Fruit fly (Drosophila melanogaster): ENCODE results near the gene CG31287.

CG31287 gene

DNA sequence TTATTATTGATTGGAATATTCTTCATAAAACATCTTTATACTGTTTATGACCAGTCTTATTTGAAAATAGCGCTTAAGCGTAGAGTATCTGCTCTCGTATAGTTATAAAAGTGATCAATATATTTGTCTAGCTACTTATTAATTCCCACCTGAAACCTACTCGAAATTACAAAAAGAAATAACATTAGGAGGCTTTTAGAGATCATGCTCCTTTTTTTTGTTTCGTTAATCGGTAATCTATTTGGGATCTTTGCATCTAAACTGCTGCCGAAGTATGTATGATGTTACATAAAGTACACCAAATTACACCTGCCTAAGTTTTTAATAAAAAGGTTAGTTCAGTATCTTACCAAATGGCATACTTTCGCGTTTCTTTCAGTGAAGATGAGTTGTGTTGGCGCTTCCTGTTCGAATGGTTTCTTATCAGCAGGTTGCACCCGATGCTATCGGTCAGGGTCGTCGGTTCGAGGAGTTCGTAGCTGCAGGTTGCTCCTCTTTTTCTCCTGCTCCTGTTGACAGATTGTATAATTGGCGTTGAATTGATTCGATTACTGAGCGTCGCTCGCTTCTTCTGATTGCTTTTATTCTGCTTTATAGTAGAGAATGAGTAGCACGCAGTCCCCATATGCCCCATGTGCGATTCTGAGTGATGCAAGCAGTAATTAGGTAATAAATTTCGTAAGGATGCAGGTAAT is 35.0 kb downstream of the CG31287 start:
- TF ChIP-seq psq (optimal IDR thresholded peaks at IDR 0.05): no peak
- TF ChIP-seq EcR (GFP tag; optimal IDR thresholded peaks at IDR 0.05): peak; percentile 55 to 65
- TF ChIP-seq Dll (optimal IDR thresholded peaks at IDR 0.05): no peak

- TF ChIP-seq usp (GFP tag; optimal IDR thresholded peaks at IDR 0.05) (no peak), CG8478 (optimal IDR thresholded peaks at IDR 0.05) (no peak), pan (optimal IDR thresholded peaks at IDR 0.05) (no peak), EcR (GFP tag; optimal IDR thresholded peaks at IDR 0.05) (no peak), Dll (optimal IDR thresholded peaks at IDR 0.05) (no peak), psq (optimal IDR thresholded peaks at IDR 0.05) (no peak)
Observed at dm6 chr3R:16239304-16239703, 36.1 kb downstream of the CG31287 start.

dm6 chr3R:16240478-16241101 is 37.4 kb downstream of the CG31287 start:
- TF ChIP-seq CG8478 (optimal IDR thresholded peaks at IDR 0.05) (no peak), psq (optimal IDR thresholded peaks at IDR 0.05) (no peak), usp (GFP tag; optimal IDR thresholded peaks at IDR 0.05) (no peak), pan (optimal IDR thresholded peaks at IDR 0.05) (no peak), EcR (GFP tag; optimal IDR thresholded peaks at IDR 0.05) (no peak), Dll (optimal IDR thresholded peaks at IDR 0.05) (no peak)

- no peak for TF ChIP-seq psq (optimal IDR thresholded peaks at IDR 0.05)
- TF ChIP-seq usp (GFP tag; optimal IDR thresholded peaks at IDR 0.05): no peak
- TF ChIP-seq Dll (optimal IDR thresholded peaks at IDR 0.05): peak; percentile 46
Observed at dm6 chr3R:16241102-16241779, 38.1 kb downstream of the CG31287 start.

dm6 chr3R:16241822-16242221 is 38.7 kb downstream of the CG31287 start:
- TF ChIP-seq EcR (GFP tag; optimal IDR thresholded peaks at IDR 0.05) (no peak), usp (GFP tag; optimal IDR thresholded peaks at IDR 0.05) (no peak), Dll (optimal IDR thresholded peaks at IDR 0.05) (no peak), psq (optimal IDR thresholded peaks at IDR 0.05) (no peak), pan (optimal IDR thresholded peaks at IDR 0.05) (no peak), CG8478 (optimal IDR thresholded peaks at IDR 0.05) (no peak)

DNA sequence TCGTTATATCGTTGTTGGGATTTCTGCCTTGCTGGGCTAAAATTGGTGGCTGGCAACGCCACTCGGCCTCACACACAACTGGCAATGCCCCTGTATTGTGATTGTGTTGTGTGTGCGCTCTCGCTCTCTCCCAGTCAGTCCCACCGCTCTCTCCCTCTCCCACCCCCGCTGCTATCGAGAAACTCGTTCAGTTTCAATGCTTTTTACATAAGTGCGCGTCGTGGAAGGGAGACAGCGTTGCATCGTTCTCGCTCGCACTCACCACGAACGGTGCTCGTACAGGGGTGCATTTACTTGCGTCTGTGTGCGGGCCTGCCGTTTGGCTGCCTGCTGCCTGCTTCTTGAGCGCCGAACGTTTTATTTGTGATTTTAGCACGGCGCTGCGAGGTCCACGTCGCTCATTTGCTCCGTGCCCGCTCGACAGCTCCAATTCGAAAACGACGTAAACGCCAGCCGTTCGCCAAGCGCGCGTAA is 39.3 kb downstream of the CG31287 start:
- TF ChIP-seq usp (GFP tag; optimal IDR thresholded peaks at IDR 0.05): no peak
- TF ChIP-seq CG8478 (optimal IDR thresholded peaks at IDR 0.05): peak; percentile 91
- TF ChIP-seq Dll (optimal IDR thresholded peaks at IDR 0.05): peak; percentile 97
- TF ChIP-seq pan (optimal IDR thresholded peaks at IDR 0.05): no peak
- TF ChIP-seq psq (optimal IDR thresholded peaks at IDR 0.05): no peak
- TF ChIP-seq EcR (GFP tag; optimal IDR thresholded peaks at IDR 0.05): peak in 1 of 2 experiments; percentile 44

dm6 chr3R:16244241-16244977 is 41.2 kb downstream of the CG31287 start:
- TF ChIP-seq EcR (GFP tag; optimal IDR thresholded peaks at IDR 0.05) (no peak), usp (GFP tag; optimal IDR thresholded peaks at IDR 0.05) (no peak), CG8478 (optimal IDR thresholded peaks at IDR 0.05) (no peak), Dll (optimal IDR thresholded peaks at IDR 0.05) (peak; percentile 67), pan (optimal IDR thresholded peaks at IDR 0.05) (no peak), psq (optimal IDR thresholded peaks at IDR 0.05) (no peak)

DNA sequence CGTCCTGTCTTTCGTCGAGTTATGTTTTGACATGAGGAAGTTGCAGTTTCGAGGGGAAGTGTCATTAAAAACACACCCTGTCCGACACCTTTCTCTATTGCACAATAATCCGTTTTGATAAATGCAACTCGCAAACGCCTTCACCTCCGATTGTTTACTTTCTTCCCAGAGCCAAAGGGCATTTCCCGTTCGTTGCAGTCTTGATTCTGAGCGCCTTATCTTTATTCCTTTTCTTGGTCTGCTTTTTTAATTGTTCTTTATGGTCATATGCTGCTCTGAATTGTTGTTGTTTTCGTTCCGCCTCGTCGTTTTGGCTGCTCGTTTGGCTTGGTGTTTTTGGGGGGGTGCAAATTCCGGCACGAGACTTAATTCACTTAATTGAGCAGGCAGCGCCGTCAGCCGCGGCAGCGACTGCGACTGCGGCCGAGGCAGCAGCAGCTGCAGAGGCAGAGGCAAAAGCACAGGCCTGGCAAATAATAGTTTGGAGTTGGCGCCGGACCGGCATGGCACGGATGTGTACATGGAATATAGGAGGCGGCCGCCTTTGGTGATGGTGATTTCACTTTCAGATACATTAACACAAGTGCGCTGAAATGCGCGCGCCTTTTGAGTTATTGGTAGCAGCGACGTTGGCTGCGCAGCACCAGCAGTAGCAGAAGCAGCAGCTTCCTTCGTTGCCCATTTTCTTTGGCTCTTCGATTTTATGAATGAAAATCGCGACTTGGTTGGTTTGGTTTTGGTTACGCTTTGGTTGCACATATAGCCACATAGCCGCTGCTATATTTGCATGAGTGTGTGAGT is 42.3 kb downstream of the CG31287 start:
- TF ChIP-seq psq (optimal IDR thresholded peaks at IDR 0.05) (no peak), Dll (optimal IDR thresholded peaks at IDR 0.05) (peak; percentile 72), EcR (GFP tag; optimal IDR thresholded peaks at IDR 0.05) (no peak), pan (optimal IDR thresholded peaks at IDR 0.05) (no peak), usp (GFP tag; optimal IDR thresholded peaks at IDR 0.05) (no peak), CG8478 (optimal IDR thresholded peaks at IDR 0.05) (no peak)

- no peak for TF ChIP-seq usp (GFP tag; optimal IDR thresholded peaks at IDR 0.05)
- TF ChIP-seq EcR (GFP tag; optimal IDR thresholded peaks at IDR 0.05): no peak
- TF ChIP-seq Dll (optimal IDR thresholded peaks at IDR 0.05): no peak
- TF ChIP-seq pan (optimal IDR thresholded peaks at IDR 0.05): no peak
- TF ChIP-seq psq (optimal IDR thresholded peaks at IDR 0.05): no peak
- no peak for TF ChIP-seq CG8478 (optimal IDR thresholded peaks at IDR 0.05)
Observed at dm6 chr3R:16247027-16247426, 43.9 kb downstream of the CG31287 start.

dm6 chr3R:16247609-16248499 is 44.7 kb downstream of the CG31287 start:
- TF ChIP-seq pan (optimal IDR thresholded peaks at IDR 0.05) (no peak), EcR (GFP tag; optimal IDR thresholded peaks at IDR 0.05) (no peak), psq (optimal IDR thresholded peaks at IDR 0.05) (no peak), CG8478 (optimal IDR thresholded peaks at IDR 0.05) (no peak), usp (GFP tag; optimal IDR thresholded peaks at IDR 0.05) (no peak)
